Worm (Caenorhabditis elegans) whole organism, young adult: ENCODE results near the gene Y53G8AM.4.

Source experiments
- B0261.1 ChIP-seq: sonication (generic microtip); optimal IDR thresholded peaks from 2 replicates; lab custom pipeline; 2016; ENCODE audit warnings: mild to moderate bottlenecking, missing genetic modification characterization, moderate library complexity, missing compliant biosample characterization
- F10E7.11 ChIP-seq: sonication (generic microtip); optimal IDR thresholded peaks from 2 replicates; lab custom pipeline; 2017; ENCODE audit warnings: mild to moderate bottlenecking, missing genetic modification characterization, moderate library complexity, missing compliant biosample characterization
- F33H1.4 ChIP-seq: fragments of 200-800 bp; sonication (Bioruptor generic); IDR thresholded peaks from 2 replicates; pipeline ENCODE4 v1.3.6; 2022; ENCODE audit warnings: missing genetic modification reagents, missing genetic modification characterization, missing compliant biosample characterization
- K11D2.4 ChIP-seq: fragments of 200-800 bp; sonication (Bioruptor generic); IDR thresholded peaks from 2 replicates; pipeline ENCODE4 v1.3.6; 2022; ENCODE audit warnings: missing genetic modification reagents, missing genetic modification characterization, missing compliant biosample characterization
- Y53G8AR.9 ChIP-seq: fragments of 200-800 bp; sonication (Bioruptor generic); conservative IDR thresholded peaks from 2 replicates; pipeline ENCODE4 v1.3.6; 2022; ENCODE audit warnings: missing genetic modification reagents, missing genetic modification characterization, missing compliant biosample characterization
- Y79H2A.3 ChIP-seq: fragments of 200-800 bp; sonication (Bioruptor generic); conservative IDR thresholded peaks from 2 replicates; pipeline ENCODE4 v1.3.6; 2022; ENCODE audit warnings: missing genetic modification reagents, missing genetic modification characterization, missing compliant biosample characterization
- akir-1 ChIP-seq: fragments of 200-800 bp; sonication (Bioruptor generic); optimal IDR thresholded peaks from 2 replicates; lab custom pipeline; 2018; ENCODE audit warnings: mild to moderate bottlenecking, missing genetic modification characterization, moderate library complexity, missing compliant biosample characterization
- aptf-2 ChIP-seq: fragments of 200-800 bp; sonication (Bioruptor generic); conservative IDR thresholded peaks from 2 replicates; pipeline ENCODE4 v1.3.6; 2022; ENCODE audit warnings: missing genetic modification reagents, missing genetic modification characterization, missing compliant biosample characterization
- aptf-3 ChIP-seq: fragments of 200-800 bp; sonication (Bioruptor generic); IDR thresholded peaks from 2 replicates; pipeline ENCODE4 v1.3.6; 2022; ENCODE audit warnings: missing genetic modification characterization, missing compliant biosample characterization
- atf-7 ChIP-seq: sonication (generic microtip); optimal IDR thresholded peaks from 2 replicates; lab custom pipeline; 2017; ENCODE audit warnings: mild to moderate bottlenecking, missing genetic modification characterization, missing compliant biosample characterization
- attf-3 ChIP-seq: fragments of 200-800 bp; sonication (Bioruptor generic); conservative IDR thresholded peaks from 2 replicates; pipeline ENCODE4 v1.3.6; 2022; ENCODE audit warnings: missing genetic modification reagents, missing genetic modification characterization, missing compliant biosample characterization
- cebp-1 ChIP-seq, 2 experiments: fragments of 200-800 bp in 1 of 2; sonication (Bioruptor generic) in 1 of 2; sonication (generic microtip) in 1 of 2; IDR thresholded peaks in 1 of 2; optimal IDR thresholded peaks in 1 of 2; 2 replicates each; pipeline versions ENCODE4 v1.3.6 to Lab custom; 2017 to 2022; ENCODE audit warnings: missing compliant biosample characterization in 2 of 2, missing genetic modification characterization in 2 of 2, mild to moderate bottlenecking in 1 of 2, missing genetic modification reagents in 1 of 2, moderate library complexity in 1 of 2
- cebp-2 ChIP-seq: fragments of 200-800 bp; sonication (Bioruptor generic); IDR thresholded peaks from 2 replicates; pipeline ENCODE4 v1.3.6; 2022; ENCODE audit warnings: missing genetic modification characterization, missing compliant biosample characterization
- chd-7 ChIP-seq: sonication (generic microtip); optimal IDR thresholded peaks from 2 replicates; lab custom pipeline; 2016; ENCODE audit warnings: mild to moderate bottlenecking, missing genetic modification characterization, moderate library complexity, missing compliant biosample characterization
- die-1 ChIP-seq: sonication (generic microtip); optimal IDR thresholded peaks from 2 replicates; lab custom pipeline; 2016; ENCODE audit warnings: missing genotype, mild to moderate bottlenecking, missing genetic modification characterization, missing compliant biosample characterization
- dox-1 ChIP-seq: fragments of 200-800 bp; sonication (Bioruptor generic); IDR thresholded peaks from 2 replicates; pipeline ENCODE4 v1.3.6; 2022; ENCODE audit warnings: missing genetic modification reagents, missing genetic modification characterization, missing compliant biosample characterization
- dpl-1 ChIP-seq: fragments of 150-350 bp; optimal IDR thresholded peaks from 2 replicates; lab custom pipeline; 2014; ENCODE audit warnings: missing biosample characterization, missing genetic modification reagents, missing genetic modification characterization
- efl-1 ChIP-seq: fragments of 150-350 bp; optimal IDR thresholded peaks from 2 replicates; lab custom pipeline; 2014; ENCODE audit warnings: missing biosample characterization, missing genetic modification reagents, missing genetic modification characterization
- egl-18 ChIP-seq: fragments of 200-800 bp; sonication (Bioruptor generic); IDR thresholded peaks from 2 replicates; pipeline ENCODE4 v1.3.6; 2022; ENCODE audit warnings: missing genetic modification reagents, missing genetic modification characterization, missing compliant biosample characterization
- ekl-4 ChIP-seq: fragments of 200-800 bp; sonication (Bioruptor generic); IDR thresholded peaks from 2 replicates; pipeline ENCODE4 v1.3.6; 2022; ENCODE audit warnings: missing genetic modification reagents, missing genetic modification characterization, missing compliant biosample characterization
- hlh-12 ChIP-seq: sonication (generic microtip); optimal IDR thresholded peaks from 2 replicates; lab custom pipeline; 2016; ENCODE audit warnings: missing genetic modification characterization, missing compliant biosample characterization
- hlh-26 ChIP-seq: fragments of 200-800 bp; sonication (Bioruptor generic); conservative IDR thresholded peaks from 2 replicates; pipeline ENCODE4 v1.3.6; 2022; ENCODE audit warnings: missing genetic modification reagents, missing genetic modification characterization, missing compliant biosample characterization
- hmg-1.2 ChIP-seq: fragments of 200-800 bp; sonication (Bioruptor generic); IDR thresholded peaks from 2 replicates; pipeline ENCODE4 v1.3.6; 2022; ENCODE audit warnings: missing genetic modification reagents, missing genetic modification characterization, missing compliant biosample characterization
- let-526 ChIP-seq: fragments of 200-800 bp; sonication (Bioruptor generic); IDR thresholded peaks from 2 replicates; pipeline ENCODE4 v1.3.6; 2022; ENCODE audit warnings: missing genetic modification reagents, missing genetic modification characterization, missing compliant biosample characterization
- lin-35 ChIP-seq, 3 experiments: fragments of 150-350 bp in 2 of 3; sonication (generic microtip) in 1 of 3; optimal IDR thresholded peaks; 2 replicates each; lab custom pipeline; 2014 to 2018; ENCODE audit warnings: missing biosample characterization in 3 of 3, missing genetic modification characterization in 3 of 3, missing genetic modification reagents in 3 of 3
- lin-40 ChIP-seq: sonication (generic microtip); optimal IDR thresholded peaks from 2 replicates; lab custom pipeline; 2016; ENCODE audit warnings: missing genetic modification characterization, mild to moderate bottlenecking, missing compliant biosample characterization, missing genotype, missing genetic modification reagents
- lin-54 ChIP-seq: fragments of 200-800 bp; sonication (Bioruptor generic); optimal IDR thresholded peaks from 2 replicates; lab custom pipeline; 2018; ENCODE audit warnings: mild to moderate bottlenecking, missing genetic modification characterization, missing compliant biosample characterization
- lsl-1 ChIP-seq: fragments of 200-800 bp; sonication (Bioruptor generic); optimal IDR thresholded peaks from 2 replicates; lab custom pipeline; 2018; ENCODE audit warnings: mild to moderate bottlenecking, missing genetic modification characterization, moderate library complexity, missing compliant biosample characterization
- madf-6 ChIP-seq: fragments of 200-800 bp; sonication (Bioruptor generic); IDR thresholded peaks from 2 replicates; pipeline ENCODE4 v1.3.6; 2022; ENCODE audit warnings: missing genetic modification reagents, missing genetic modification characterization, missing compliant biosample characterization
- madf-8 ChIP-seq: fragments of 200-800 bp; sonication (Bioruptor generic); conservative IDR thresholded peaks from 2 replicates; pipeline ENCODE4 v1.3.6; 2022; ENCODE audit warnings: missing genetic modification reagents, missing genetic modification characterization, missing compliant biosample characterization
- mes-4 ChIP-seq: sonication (generic microtip); optimal IDR thresholded peaks from 2 replicates; lab custom pipeline; 2016; ENCODE audit warnings: missing genotype, missing genetic modification characterization, missing compliant biosample characterization
- nhr-179 ChIP-seq: sonication (generic microtip); optimal IDR thresholded peaks from 2 replicates; lab custom pipeline; 2016; ENCODE audit warnings: mild to moderate bottlenecking, missing genetic modification characterization, missing compliant biosample characterization
- nhr-27 ChIP-seq: fragments of 200-800 bp; sonication (Bioruptor generic); optimal IDR thresholded peaks from 2 replicates; lab custom pipeline; 2018; ENCODE audit warnings: mild to moderate bottlenecking, missing genetic modification characterization, moderate library complexity, missing compliant biosample characterization
- pbrm-1 ChIP-seq: fragments of 200-800 bp; sonication (Bioruptor generic); IDR thresholded peaks from 2 replicates; pipeline ENCODE4 v1.3.6; 2022; ENCODE audit warnings: missing genetic modification reagents, missing genetic modification characterization, missing compliant biosample characterization
- rcor-1 ChIP-seq: fragments of 200-800 bp; sonication (Bioruptor generic); IDR thresholded peaks from 2 replicates; pipeline ENCODE4 v1.3.6; 2022; ENCODE audit warnings: missing genetic modification reagents, missing genetic modification characterization, missing compliant biosample characterization
- repo-1 ChIP-seq: sonication (generic microtip); optimal IDR thresholded peaks from 2 replicates; lab custom pipeline; 2017; ENCODE audit warnings: mild to moderate bottlenecking, missing genetic modification characterization, missing compliant biosample characterization
- snpc-4 ChIP-seq, 5 experiments: fragments of 150-350 bp in 1 of 5; sonication (generic microtip) in 4 of 5; optimal IDR thresholded peaks; 2 replicates each; lab custom pipeline; 2014 to 2018; ENCODE audit warnings: missing genetic modification characterization in 5 of 5, missing biosample characterization in 3 of 5, antibody characterized with exemption in 2 of 5, mild to moderate bottlenecking in 2 of 5, missing compliant biosample characterization in 2 of 5, missing genotype in 2 of 5, moderate library complexity in 2 of 5, missing genetic modification reagents in 1 of 5
- sptf-2 ChIP-seq: fragments of 200-800 bp; sonication (Bioruptor generic); optimal IDR thresholded peaks from 2 replicates; lab custom pipeline; 2018; ENCODE audit warnings: mild to moderate bottlenecking, missing genetic modification characterization, missing compliant biosample characterization
- unc-62 ChIP-seq: fragments of 150-350 bp; optimal IDR thresholded peaks from 2 replicates; lab custom pipeline; 2014; ENCODE audit warnings: missing biosample characterization, missing genetic modification reagents, missing genetic modification characterization
- zfh-2 ChIP-seq: fragments of 200-800 bp; sonication (Bioruptor generic); conservative IDR thresholded peaks from 2 replicates; pipeline ENCODE4 v1.3.6; 2022; ENCODE audit warnings: missing genetic modification reagents, missing genetic modification characterization, missing compliant biosample characterization
- zim-3 ChIP-seq: sonication (generic microtip); optimal IDR thresholded peaks from 2 replicates; lab custom pipeline; 2017; ENCODE audit warnings: mild to moderate bottlenecking, missing genetic modification characterization, moderate library complexity, missing compliant biosample characterization
- ztf-3 ChIP-seq: fragments of 200-800 bp; sonication (Bioruptor generic); optimal IDR thresholded peaks from 2 replicates; lab custom pipeline; 2018; ENCODE audit warnings: mild to moderate bottlenecking, missing genetic modification characterization, missing compliant biosample characterization

Y53G8AM.4 gene

DNA sequence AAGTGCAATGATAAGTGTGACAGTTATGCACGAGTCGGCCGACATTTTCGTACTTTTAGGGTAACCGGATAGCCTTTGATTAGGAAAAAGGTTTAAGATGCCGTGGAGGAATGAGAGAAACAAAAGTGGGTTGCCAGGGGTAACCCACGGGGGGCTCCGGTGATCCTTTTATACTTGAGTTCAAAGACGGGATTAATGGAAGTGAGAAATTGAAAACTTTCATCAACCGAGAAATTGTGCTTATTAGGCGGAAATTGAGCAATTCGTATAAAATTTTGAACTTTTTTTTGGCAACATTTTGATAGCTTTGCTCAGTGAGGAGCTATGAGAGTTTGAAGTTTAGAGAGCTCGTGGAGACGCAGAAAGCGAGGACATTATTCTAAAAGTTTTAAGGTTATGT lies at the start of gene Y53G8AM.4:
Y53G8AM.4 (minus strand) TSS at position 101 of the 400 bp plus-strand sequence.
- TF ChIP-seq egl-18 (GFP tag; lab: Robert Waterston, UW) (no peak), Y53G8AR.9 (no peak), zfh-2 (GFP tag; lab: Robert Waterston, UW) (no peak), ekl-4 (GFP tag; lab: Robert Waterston, UW) (no peak), dpl-1 (GFP tag; lab: Kevin White, UChicago) (no peak), F10E7.11 (tag; lab: Kevin White, UChicago) (no peak), attf-3 (no peak), nhr-27 (no peak), pbrm-1 (no peak), cebp-2 (GFP tag; lab: Robert Waterston, UW) (no peak), unc-62 (GFP tag; lab: Kevin White, UChicago) (no peak), Y79H2A.3 (GFP tag; lab: Robert Waterston, UW) (no peak), chd-7 (tag; lab: Kevin White, UChicago) (no peak), let-526 (GFP tag; lab: Robert Waterston, UW) (no peak), K11D2.4 (GFP tag; lab: Robert Waterston, UW) (no peak), lin-40 (tag; lab: Kevin White, UChicago) (no peak)

DNA sequence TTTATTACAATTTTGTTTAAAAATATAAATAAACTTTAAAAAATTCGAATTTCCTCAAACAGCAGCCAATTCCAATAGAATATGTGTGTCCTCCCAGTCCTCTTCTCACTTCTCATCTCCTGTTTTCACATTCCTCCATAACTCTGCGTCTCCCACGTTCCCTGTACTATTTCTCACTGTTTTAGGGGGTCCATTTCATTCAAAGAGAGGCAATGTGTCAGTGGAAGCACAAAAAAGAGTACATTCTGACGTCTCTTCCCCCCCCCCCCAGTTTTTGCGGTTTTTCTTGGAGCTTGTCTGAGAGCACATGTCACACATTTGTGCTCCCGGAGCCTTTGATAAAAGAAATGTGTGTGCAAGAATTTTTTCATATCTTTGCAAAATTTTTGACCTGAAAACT lies 49.1 kb upstream of the Y53G8AM.4 start:
- TF ChIP-seq zim-3: no peak
- TF ChIP-seq B0261.1: no peak
- TF ChIP-seq hmg-1.2 (GFP tag; lab: Robert Waterston, UW): peak; percentile 76
- TF ChIP-seq cebp-1 (GFP tag; IDR thresholded peaks at IDR 0.05; lab: Robert Waterston, UW): no peak
- peak; percentile 2 for TF ChIP-seq cebp-1 (tag; optimal IDR thresholded peaks at IDR 0.05; lab: Kevin White, UChicago)

DNA sequence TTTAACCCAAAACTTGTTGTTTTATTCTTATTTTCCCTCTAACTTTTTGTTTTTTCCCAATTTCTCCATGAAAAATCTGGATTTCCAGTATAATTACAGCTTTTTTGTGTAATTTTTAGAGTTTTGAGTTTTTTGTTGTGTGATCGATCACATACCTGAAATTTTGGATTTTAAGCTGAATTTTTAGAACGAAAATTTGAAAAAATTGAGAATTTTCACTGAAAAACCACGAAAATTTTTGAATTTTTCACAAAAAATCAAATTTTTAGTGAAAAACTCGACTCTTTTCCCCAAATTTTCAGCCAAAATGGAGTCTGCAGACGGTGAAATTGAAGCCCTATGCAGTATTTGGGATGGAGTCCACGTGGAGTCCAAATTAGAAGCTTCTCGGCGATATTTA lies 41.7 kb upstream of the Y53G8AM.4 start, which contains the start of gene Y53G8AR.5:
Y53G8AR.5 (plus strand) TSS at position 301 of the 400 bp plus-strand sequence.
- TF ChIP-seq aptf-3 (GFP tag; lab: Robert Waterston, UW) (no peak), hlh-12 (no peak), die-1 (tag; lab: Kevin White, UChicago) (no peak), zfh-2 (GFP tag; lab: Robert Waterston, UW) (no peak), cebp-2 (GFP tag; lab: Robert Waterston, UW) (no peak), hlh-26 (GFP tag; lab: Robert Waterston, UW) (no peak), snpc-4 (GFP tag; optimal IDR thresholded peaks at IDR 0.05; lab: Kevin White, UChicago) (no peak), snpc-4 (tag; optimal IDR thresholded peaks at IDR 0.05; lab: Kevin White, UChicago) (no peak)
- TF ChIP-seq, all 124 proteins: peak for 0

DNA sequence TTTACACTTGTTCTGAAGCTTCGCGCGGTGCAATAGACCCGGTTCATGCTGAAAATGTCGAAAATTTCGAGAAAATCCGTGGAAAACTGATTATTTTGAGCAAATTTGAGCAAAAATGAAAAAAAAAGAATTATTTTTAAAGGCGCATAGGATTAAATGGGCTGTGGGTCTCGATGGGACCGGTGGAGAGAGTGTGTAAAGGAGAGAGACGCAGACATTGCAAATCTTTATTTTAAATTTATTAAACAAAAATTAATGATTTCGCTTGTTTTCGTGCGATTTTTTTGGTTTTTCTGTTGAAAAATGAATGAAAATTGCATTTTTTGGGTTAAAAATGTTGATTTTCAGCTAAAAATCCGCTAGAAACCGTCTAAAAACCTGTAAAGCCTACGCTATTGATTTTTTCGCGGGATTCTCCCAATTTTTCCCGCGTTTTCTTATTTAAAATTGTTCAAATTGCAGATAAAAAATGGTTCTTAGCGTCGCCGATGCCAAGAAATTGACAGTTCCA lies 38.9 kb upstream of the Y53G8AM.4 start, which contains the start of the genes Y53G8AR.8 and Y53G8AR.6:
Y53G8AR.8 (minus strand) TSS at position 48 of the 511 bp plus-strand sequence.
Y53G8AR.6 (plus strand) TSS at position 461 of the 511 bp plus-strand sequence.
- TF ChIP-seq repo-1 (no peak), aptf-2 (GFP tag; lab: Robert Waterston, UW) (no peak), rcor-1 (GFP tag; lab: Robert Waterston, UW) (0 out of 2 replicates have a peak, but pooled peaks have one; percentile 12), ztf-3 (GFP tag; lab: Kevin White, UChicago) (no peak), akir-1 (GFP tag; lab: Kevin White, UChicago) (no peak), cebp-1 (GFP tag; IDR thresholded peaks at IDR 0.05; lab: Robert Waterston, UW) (no peak), cebp-1 (tag; optimal IDR thresholded peaks at IDR 0.05; lab: Kevin White, UChicago) (no peak), madf-8 (GFP tag; lab: Robert Waterston, UW) (no peak), nhr-179 (tag; lab: Kevin White, UChicago) (no peak), atf-7 (tag; lab: Kevin White, UChicago) (no peak), lin-54 (GFP tag; lab: Kevin White, UChicago) (peak; percentile 43), sptf-2 (GFP tag; lab: Kevin White, UChicago) (no peak), madf-6 (GFP tag; lab: Robert Waterston, UW) (peak; percentile 45; the same call in 1 of the 2 replicates), F33H1.4 (GFP tag; lab: Robert Waterston, UW) (peak; percentile 79), lin-35 (GFP tag; optimal IDR thresholded peaks at IDR 0.05; lab: Kevin White, UChicago) (no peak), dox-1 (GFP tag; lab: Robert Waterston, UW) (no peak), mes-4 (tag; lab: Kevin White, UChicago) (no peak), efl-1 (GFP tag; lab: Kevin White, UChicago) (peak; percentile 35), lsl-1 (peak; percentile 50), B0261.1 (no peak), hmg-1.2 (GFP tag; lab: Robert Waterston, UW) (peak; percentile 98)
